Comparison of ENCODE assay signal across 1 fruit fly cellular context in genomic region chr2L:14537432-14538221, dm6.
TF ChIP-seq lines count a peak whose summit lies in the region.

No protein-coding gene starts in this region.

TF ChIP-seq in whole organism, embryonic, 481 proteins besides CTCF, POLR2A, EP300 and RAD21 (continued from another document and continues in another):
- no peak for TF ChIP-seq zf30C (GFP tag; optimal IDR thresholded peaks at IDR 0.05; lab: Kevin White, UChicago)
- peak; percentile 84 for TF ChIP-seq CG10543 (GFP tag; optimal IDR thresholded peaks at IDR 0.05; lab: Kevin White, UChicago)
- no peak for TF ChIP-seq fd64A (GFP tag; optimal IDR thresholded peaks at IDR 0.05; lab: Kevin White, UChicago)
- peak in 1 of 3 experiments; percentile 80 for TF ChIP-seq lola (GFP tag; optimal IDR thresholded peaks at IDR 0.05; lab: Kevin White, UChicago)
- TF ChIP-seq bbx (GFP tag; IDR thresholded peaks at IDR 0.05; lab: Robert Waterston, UW; ENCODE audit: partially characterized antibody) = no peak
- TF ChIP-seq sob (GFP tag; IDR thresholded peaks at IDR 0.05; lab: Robert Waterston, UW) = no peak
- no peak for TF ChIP-seq Elba2 (GFP tag; optimal IDR thresholded peaks at IDR 0.05; lab: Kevin White, UChicago)
- TF ChIP-seq CG13624 (GFP tag; optimal IDR thresholded peaks at IDR 0.05; lab: Kevin White, UChicago) = no peak
- TF ChIP-seq Awh (GFP tag; IDR thresholded peaks at IDR 0.05; lab: Robert Waterston, UW) = peak; percentile 82
- no peak for TF ChIP-seq Atf3 (GFP tag; optimal IDR thresholded peaks at IDR 0.05; lab: Kevin White, UChicago)
- no peak for TF ChIP-seq CG3995 (GFP tag; optimal IDR thresholded peaks at IDR 0.05; lab: Kevin White, UChicago)
- TF ChIP-seq Med (GFP tag; lab: Kevin White, UChicago) = peak; percentile 85
- no peak for TF ChIP-seq HmgZ (tag; optimal IDR thresholded peaks at IDR 0.05; lab: Kevin White, UChicago)
- TF ChIP-seq CG18764 (GFP tag; optimal IDR thresholded peaks at IDR 0.05; lab: Kevin White, UChicago) = no peak
- peak; percentile 12 for TF ChIP-seq CG9817 (tag; optimal IDR thresholded peaks at IDR 0.05; lab: Kevin White, UChicago)
- TF ChIP-seq dmrt99B (tag; optimal IDR thresholded peaks at IDR 0.05; lab: Kevin White, UChicago) = peak; percentile 64
- peak; percentile 71 for TF ChIP-seq Sox100B (GFP tag; optimal IDR thresholded peaks at IDR 0.05; lab: Kevin White, UChicago)
- TF ChIP-seq cato (GFP tag; optimal IDR thresholded peaks at IDR 0.05; lab: Kevin White, UChicago; ENCODE audit: borderline replicate concordance) = no peak
- peak; percentile 35 for TF ChIP-seq tin (GFP tag; optimal IDR thresholded peaks at IDR 0.05; lab: Kevin White, UChicago)
- no peak for TF ChIP-seq pnt (GFP tag; optimal IDR thresholded peaks at IDR 0.05; lab: Kevin White, UChicago)
- no peak for TF ChIP-seq Nf-YB (GFP tag; optimal IDR thresholded peaks at IDR 0.05; lab: Kevin White, UChicago)
- TF ChIP-seq hb (GFP tag; IDR thresholded peaks at IDR 0.05; lab: Robert Waterston, UW; ENCODE audit: partially characterized antibody) = no peak
- peak; percentile 94 for TF ChIP-seq crol (GFP tag; IDR thresholded peaks at IDR 0.05; lab: Robert Waterston, UW)
- no peak for TF ChIP-seq knrl (GFP tag; IDR thresholded peaks at IDR 0.05; lab: Robert Waterston, UW; ENCODE audit: partially characterized antibody)
- TF ChIP-seq unpg (GFP tag; optimal IDR thresholded peaks at IDR 0.05; lab: Kevin White, UChicago) = peak; percentile 28
- no peak for TF ChIP-seq nerfin-2 (GFP tag; IDR thresholded peaks at IDR 0.05; lab: Robert Waterston, UW; ENCODE audit: partially characterized antibody)
- TF ChIP-seq CG17359 (tag; optimal IDR thresholded peaks at IDR 0.05; lab: Kevin White, UChicago) = peak; percentile 35
- TF ChIP-seq Ets97D (GFP tag; optimal IDR thresholded peaks at IDR 0.05; lab: Kevin White, UChicago) = no peak
- no peak for TF ChIP-seq zfh1 (GFP tag; IDR thresholded peaks at IDR 0.05; lab: Robert Waterston, UW)
- TF ChIP-seq Sox102F (GFP tag; optimal IDR thresholded peaks at IDR 0.05; lab: Kevin White, UChicago) = peak; percentile 47
- TF ChIP-seq ara (GFP tag; IDR thresholded peaks at IDR 0.05; lab: Robert Waterston, UW) = 0 out of 2 replicates have a peak, but pooled peaks have one; percentile 14
- TF ChIP-seq B-H1 (GFP tag; IDR thresholded peaks at IDR 0.05; lab: Robert Waterston, UW) = no peak
- no peak for TF ChIP-seq dpn (GFP tag; optimal IDR thresholded peaks at IDR 0.05; lab: Kevin White, UChicago)
- TF ChIP-seq CG14441 (GFP tag; IDR thresholded peaks at IDR 0.05; lab: Robert Waterston, UW) = no peak
- no peak for TF ChIP-seq HLHmδ (GFP tag; optimal IDR thresholded peaks at IDR 0.05; lab: Kevin White, UChicago)
- TF ChIP-seq az2 (GFP tag; optimal IDR thresholded peaks at IDR 0.05; lab: Kevin White, UChicago) = peak; percentile 3
- peak; percentile 60 for TF ChIP-seq CG7556 (GFP tag; optimal IDR thresholded peaks at IDR 0.05; lab: Kevin White, UChicago)
- TF ChIP-seq Hr3 (GFP tag; optimal IDR thresholded peaks at IDR 0.05; lab: Kevin White, UChicago) = peak; percentile 33
- peak; percentile 45 for TF ChIP-seq CG8924 (tag; optimal IDR thresholded peaks at IDR 0.05; lab: Kevin White, UChicago)
- TF ChIP-seq Bdp1 (GFP tag; optimal IDR thresholded peaks at IDR 0.05; lab: Kevin White, UChicago) = no peak
- peak; percentile 53 for TF ChIP-seq CG12769 (tag; optimal IDR thresholded peaks at IDR 0.05; lab: Kevin White, UChicago)
- TF ChIP-seq gro (GFP tag; optimal IDR thresholded peaks at IDR 0.05; lab: Kevin White, UChicago) = peak; percentile 70
- TF ChIP-seq rib (GFP tag; IDR thresholded peaks at IDR 0.05; lab: Robert Waterston, UW) = peak; percentile 50; the same call in 1 of the 2 replicates
- peak; percentile 73 for TF ChIP-seq gem (tag; optimal IDR thresholded peaks at IDR 0.05; lab: Kevin White, UChicago)
- 0 out of 2 replicates have a peak, but pooled peaks have one; percentile 27 for TF ChIP-seq ttk (GFP tag; IDR thresholded peaks at IDR 0.05; lab: Robert Waterston, UW)
- no peak for TF ChIP-seq ems (GFP tag; optimal IDR thresholded peaks at IDR 0.05; lab: Kevin White, UChicago)
- TF ChIP-seq CG7987 (GFP tag; optimal IDR thresholded peaks at IDR 0.05; lab: Kevin White, UChicago) = no peak
- TF ChIP-seq Ssrp (tag; optimal IDR thresholded peaks at IDR 0.05; lab: Kevin White, UChicago) = peak; percentile 56
- TF ChIP-seq CG7745 (tag; optimal IDR thresholded peaks at IDR 0.05; lab: Kevin White, UChicago) = peak; percentile 21
- TF ChIP-seq MTF-1 (GFP tag; optimal IDR thresholded peaks at IDR 0.05; lab: Kevin White, UChicago; ENCODE audit: borderline replicate concordance) = no peak
- TF ChIP-seq run (tag; optimal IDR thresholded peaks at IDR 0.05; lab: Kevin White, UChicago) = peak; percentile 67
- TF ChIP-seq bigmax (GFP tag; optimal IDR thresholded peaks at IDR 0.05; lab: Kevin White, UChicago) = no peak
- no peak for TF ChIP-seq CG3726 (GFP tag; IDR thresholded peaks at IDR 0.05; lab: Robert Waterston, UW)
- no peak for TF ChIP-seq CG12744 (GFP tag; optimal IDR thresholded peaks at IDR 0.05; lab: Kevin White, UChicago)
- TF ChIP-seq sens (GFP tag; lab: Kevin White, UChicago) = peak; percentile 35
- peak; percentile 13 for TF ChIP-seq tap (tag; optimal IDR thresholded peaks at IDR 0.05; lab: Kevin White, UChicago)
- peak; percentile 83 for TF ChIP-seq CG18262 (tag; optimal IDR thresholded peaks at IDR 0.05; lab: Kevin White, UChicago)
- peak; percentile 61 for TF ChIP-seq grau (tag; optimal IDR thresholded peaks at IDR 0.05; lab: Kevin White, UChicago)
- no peak for TF ChIP-seq CG10462 (GFP tag; optimal IDR thresholded peaks at IDR 0.05; lab: Kevin White, UChicago)
- TF ChIP-seq CG2712 (tag; optimal IDR thresholded peaks at IDR 0.05; lab: Kevin White, UChicago) = peak; percentile 69
- no peak for TF ChIP-seq twi (tag; optimal IDR thresholded peaks at IDR 0.05; lab: Kevin White, UChicago)
- peak; percentile 20; the same call in 1 of the 2 replicates for TF ChIP-seq lmd (GFP tag; IDR thresholded peaks at IDR 0.05; lab: Robert Waterston, UW)
- TF ChIP-seq ind (GFP tag; optimal IDR thresholded peaks at IDR 0.05; lab: Kevin White, UChicago) = no peak
- no peak for TF ChIP-seq unc-4 (GFP tag; IDR thresholded peaks at IDR 0.05; lab: Robert Waterston, UW; ENCODE audit: partially characterized antibody)
- TF ChIP-seq emc (GFP tag; optimal IDR thresholded peaks at IDR 0.05; lab: Kevin White, UChicago) = no peak
- peak; percentile 44 for TF ChIP-seq Oli (tag; optimal IDR thresholded peaks at IDR 0.05; lab: Kevin White, UChicago)
- no peak for TF ChIP-seq Hsf (GFP tag; optimal IDR thresholded peaks at IDR 0.05; lab: Kevin White, UChicago)
- no peak for TF ChIP-seq tna (GFP tag; IDR thresholded peaks at IDR 0.05; lab: Robert Waterston, UW; ENCODE audit: partially characterized antibody)
- no peak for TF ChIP-seq Lim3 (GFP tag; IDR thresholded peaks at IDR 0.05; lab: Robert Waterston, UW)
- no peak for TF ChIP-seq caup (GFP tag; optimal IDR thresholded peaks at IDR 0.05; lab: Kevin White, UChicago; ENCODE audit: severe bottlenecking)
- TF ChIP-seq Mrtf (GFP tag; IDR thresholded peaks at IDR 0.05; lab: Robert Waterston, UW) = no peak
- TF ChIP-seq CG34224 (GFP tag; IDR thresholded peaks at IDR 0.05; lab: Robert Waterston, UW; ENCODE audit: partially characterized antibody) = no peak
- TF ChIP-seq gt (GFP tag; IDR thresholded peaks at IDR 0.05; lab: Robert Waterston, UW) = no peak
- TF ChIP-seq CG15269 (tag; optimal IDR thresholded peaks at IDR 0.05; lab: Kevin White, UChicago) = peak; percentile 12
- 0 out of 2 replicates have a peak, but pooled peaks have one; percentile 9 for TF ChIP-seq onecut (GFP tag; IDR thresholded peaks at IDR 0.05; lab: Robert Waterston, UW)
- no peak for TF ChIP-seq Dbx (GFP tag; IDR thresholded peaks at IDR 0.05; lab: Robert Waterston, UW)
- TF ChIP-seq CG6683 (GFP tag; optimal IDR thresholded peaks at IDR 0.05; lab: Kevin White, UChicago) = no peak
- no peak for TF ChIP-seq kay (GFP tag; optimal IDR thresholded peaks at IDR 0.05; lab: Kevin White, UChicago)
- peak; percentile 40; the same call in 1 of the 2 replicates for TF ChIP-seq CG6689 (GFP tag; IDR thresholded peaks at IDR 0.05; lab: Robert Waterston, UW)
- TF ChIP-seq hkb (optimal IDR thresholded peaks at IDR 0.05; lab: Kevin White, UChicago) = no peak
- no peak; the same call in 1 of the 2 replicates for TF ChIP-seq hkb (GFP tag; IDR thresholded peaks at IDR 0.05; lab: Robert Waterston, UW)
- peak; percentile 26 for TF ChIP-seq CG2875 (GFP tag; optimal IDR thresholded peaks at IDR 0.05; lab: Kevin White, UChicago)
- TF ChIP-seq PHDP (tag; optimal IDR thresholded peaks at IDR 0.05; lab: Kevin White, UChicago) = peak; percentile 33
- TF ChIP-seq CG11695 (GFP tag; IDR thresholded peaks at IDR 0.05; lab: Robert Waterston, UW) = no peak
- TF ChIP-seq mirr (GFP tag; optimal IDR thresholded peaks at IDR 0.05; lab: Kevin White, UChicago) = peak; percentile 34
- TF ChIP-seq Antp (GFP tag; optimal IDR thresholded peaks at IDR 0.05; lab: Kevin White, UChicago) = no peak
- peak; percentile 47 for TF ChIP-seq CG10267 (tag; optimal IDR thresholded peaks at IDR 0.05; lab: Kevin White, UChicago)
- TF ChIP-seq CG30020 (tag; optimal IDR thresholded peaks at IDR 0.05; lab: Kevin White, UChicago) = peak; percentile 42
- TF ChIP-seq Xrp1 (GFP tag; IDR thresholded peaks at IDR 0.05; lab: Robert Waterston, UW) = peak; percentile 41
- no peak for TF ChIP-seq pita (GFP tag; optimal IDR thresholded peaks at IDR 0.05; lab: Kevin White, UChicago)
- TF ChIP-seq sens-2 (GFP tag; IDR thresholded peaks at IDR 0.05; lab: Robert Waterston, UW) = no peak
- TF ChIP-seq CG7839 (tag; optimal IDR thresholded peaks at IDR 0.05; lab: Kevin White, UChicago) = peak; percentile 72
- peak; percentile 15 for TF ChIP-seq CG5180 (GFP tag; optimal IDR thresholded peaks at IDR 0.05; lab: Kevin White, UChicago)
- peak; percentile 46 for TF ChIP-seq gsb-n (tag; optimal IDR thresholded peaks at IDR 0.05; lab: Kevin White, UChicago)
- no peak for TF ChIP-seq CG17328 (GFP tag; IDR thresholded peaks at IDR 0.05; lab: Robert Waterston, UW)
- TF ChIP-seq Hr51 (GFP tag; optimal IDR thresholded peaks at IDR 0.05; lab: Kevin White, UChicago) = peak in 1 of 2 experiments; percentile 53
- TF ChIP-seq HLH4C (GFP tag; IDR thresholded peaks at IDR 0.05; lab: Robert Waterston, UW; ENCODE audit: partially characterized antibody) = no peak
- no peak for TF ChIP-seq en (GFP tag; optimal IDR thresholded peaks at IDR 0.05; lab: Kevin White, UChicago)
- TF ChIP-seq HHEX (GFP tag; optimal IDR thresholded peaks at IDR 0.05; lab: Kevin White, UChicago) = no peak
- no peak for TF ChIP-seq CG13296 (GFP tag; optimal IDR thresholded peaks at IDR 0.05; lab: Kevin White, UChicago)
- no peak for TF ChIP-seq CG9876 (GFP tag; optimal IDR thresholded peaks at IDR 0.05; lab: Kevin White, UChicago)
- no peak for TF ChIP-seq tup (GFP tag; optimal IDR thresholded peaks at IDR 0.05; lab: Kevin White, UChicago)
- no peak for TF ChIP-seq Gug (GFP tag; IDR thresholded peaks at IDR 0.05; lab: Robert Waterston, UW)
- peak; percentile 77 for TF ChIP-seq CG15601 (tag; optimal IDR thresholded peaks at IDR 0.05; lab: Kevin White, UChicago)
- no peak for TF ChIP-seq tll (GFP tag; optimal IDR thresholded peaks at IDR 0.05; lab: Kevin White, UChicago)
- no peak for TF ChIP-seq kni (GFP tag; optimal IDR thresholded peaks at IDR 0.05; lab: Kevin White, UChicago)
- TF ChIP-seq NfI (GFP tag; optimal IDR thresholded peaks at IDR 0.05; lab: Kevin White, UChicago) = peak; percentile 5
- peak; percentile 43 for TF ChIP-seq Xbp1 (GFP tag; optimal IDR thresholded peaks at IDR 0.05; lab: Kevin White, UChicago)
- no peak for TF ChIP-seq stwl (tag; optimal IDR thresholded peaks at IDR 0.05; lab: Kevin White, UChicago)
- TF ChIP-seq CG1792 (GFP tag; optimal IDR thresholded peaks at IDR 0.05; lab: Kevin White, UChicago) = no peak
- TF ChIP-seq cad (GFP tag; optimal IDR thresholded peaks at IDR 0.05; lab: Kevin White, UChicago) = no peak
- TF ChIP-seq salm (tag; optimal IDR thresholded peaks at IDR 0.05; lab: Kevin White, UChicago) = no peak
- no peak for TF ChIP-seq H15 (GFP tag; IDR thresholded peaks at IDR 0.05; lab: Robert Waterston, UW)
- no peak for TF ChIP-seq Sin3A (optimal IDR thresholded peaks at IDR 0.05; lab: Kevin White, UChicago)
- TF ChIP-seq CG6254 (GFP tag; optimal IDR thresholded peaks at IDR 0.05; lab: Kevin White, UChicago) = peak; percentile 42
- peak; percentile 10 for TF ChIP-seq CG12104 (GFP tag; optimal IDR thresholded peaks at IDR 0.05; lab: Kevin White, UChicago)
- no peak for TF ChIP-seq Bgb (GFP tag; IDR thresholded peaks at IDR 0.05; lab: Robert Waterston, UW; ENCODE audit: partially characterized antibody)
- no peak for TF ChIP-seq BtbVII (GFP tag; optimal IDR thresholded peaks at IDR 0.05; lab: Kevin White, UChicago)
- TF ChIP-seq Dll (GFP tag; IDR thresholded peaks at IDR 0.05; lab: Robert Waterston, UW; ENCODE audit: partially characterized antibody) = no peak
- TF ChIP-seq fu2 (GFP tag; optimal IDR thresholded peaks at IDR 0.05; lab: Kevin White, UChicago) = no peak
- TF ChIP-seq Fer1 (GFP tag; optimal IDR thresholded peaks at IDR 0.05; lab: Kevin White, UChicago) = no peak
- peak; percentile 42 for TF ChIP-seq CG17385 (GFP tag; optimal IDR thresholded peaks at IDR 0.05; lab: Kevin White, UChicago)
- TF ChIP-seq BEAF-32 (GFP tag; optimal IDR thresholded peaks at IDR 0.05; lab: Kevin White, UChicago) = no peak
- TF ChIP-seq CG13424 (tag; optimal IDR thresholded peaks at IDR 0.05; lab: Kevin White, UChicago) = peak; percentile 66
- no peak for TF ChIP-seq CG18619 (GFP tag; optimal IDR thresholded peaks at IDR 0.05; lab: Kevin White, UChicago)
- peak; percentile 1 for TF ChIP-seq CG2202 (tag; optimal IDR thresholded peaks at IDR 0.05; lab: Kevin White, UChicago)
- no peak for TF ChIP-seq pzg (GFP tag; optimal IDR thresholded peaks at IDR 0.05; lab: Kevin White, UChicago)
- no peak for TF ChIP-seq CG1233 (GFP tag; optimal IDR thresholded peaks at IDR 0.05; lab: Kevin White, UChicago)
- TF ChIP-seq CG4617 (GFP tag; optimal IDR thresholded peaks at IDR 0.05; lab: Kevin White, UChicago; ENCODE audit: borderline replicate concordance) = no peak
- peak; percentile 39 for TF ChIP-seq oc (tag; optimal IDR thresholded peaks at IDR 0.05; lab: Kevin White, UChicago)
- no peak for TF ChIP-seq jumu (GFP tag; optimal IDR thresholded peaks at IDR 0.05; lab: Kevin White, UChicago)
- TF ChIP-seq ato (GFP tag; IDR thresholded peaks at IDR 0.05; lab: Robert Waterston, UW; ENCODE audit: partially characterized antibody) = no peak
- no peak for TF ChIP-seq wor (GFP tag; IDR thresholded peaks at IDR 0.05; lab: Robert Waterston, UW)
- TF ChIP-seq Nf-YA (GFP tag; IDR thresholded peaks at IDR 0.05; lab: Robert Waterston, UW) = no peak
